Worm (Caenorhabditis elegans) whole organism, early embryonic: ENCODE measurements around the gene srh-61.

Experiments
- B0310.2 ChIP-seq: sonication (generic microtip); optimal IDR thresholded peaks from 2 replicates; lab custom pipeline; 2016; ENCODE audit warnings: mild to moderate bottlenecking, missing genetic modification characterization, missing compliant biosample characterization
- ama-1 ChIP-seq: fragments of 150-350 bp; optimal IDR thresholded peaks from 2 replicates; lab custom pipeline; 2014
- ceh-13 ChIP-seq: fragments of 200-800 bp; sonication (Bioruptor generic); optimal IDR thresholded peaks from 2 replicates; lab custom pipeline; 2018; ENCODE audit warnings: mild to moderate bottlenecking, missing genetic modification characterization, missing compliant biosample characterization
- ceh-36 ChIP-seq: sonication (generic microtip); optimal IDR thresholded peaks from 2 replicates; lab custom pipeline; 2016; ENCODE audit warnings: missing genetic modification characterization, inconsistent platforms, missing compliant biosample characterization
- flt-1 ChIP-seq: fragments of 200-800 bp; sonication (Bioruptor generic); IDR thresholded peaks from 2 replicates; pipeline ENCODE4 v1.3.6; 2022; ENCODE audit warnings: missing genetic modification characterization, missing compliant biosample characterization
- hnd-1 ChIP-seq: sonication (generic microtip); optimal IDR thresholded peaks from 2 replicates; lab custom pipeline; 2016; ENCODE audit warnings: missing genetic modification characterization, missing compliant biosample characterization
- pes-1 ChIP-seq: fragments of 200-800 bp; sonication (Bioruptor generic); IDR thresholded peaks from 2 replicates; pipeline ENCODE4 v1.3.6; 2022; ENCODE audit warnings: missing genetic modification reagents, missing genetic modification characterization, missing compliant biosample characterization
- scrt-1 ChIP-seq: fragments of 200-800 bp; sonication (Bioruptor generic); IDR thresholded peaks from 2 replicates; pipeline ENCODE4 v1.3.6; 2022; ENCODE audit warnings: missing genetic modification characterization, missing compliant biosample characterization
- sea-1 ChIP-seq: fragments of 200-800 bp; sonication (Bioruptor generic); conservative IDR thresholded peaks from 2 replicates; pipeline ENCODE4 v1.3.6; 2022; ENCODE audit warnings: missing genetic modification characterization, missing compliant biosample characterization
- tbx-11 ChIP-seq: fragments of 200-800 bp; sonication (Bioruptor generic); IDR thresholded peaks from 2 replicates; pipeline ENCODE4 v1.3.6; 2022; ENCODE audit warnings: missing genetic modification characterization, missing compliant biosample characterization
- tbx-37 ChIP-seq: fragments of 200-800 bp; sonication (Bioruptor generic); conservative IDR thresholded peaks from 2 replicates; pipeline ENCODE4 v1.3.6; 2022; ENCODE audit warnings: missing genetic modification reagents, missing genetic modification characterization, missing compliant biosample characterization
- tra-4 ChIP-seq: sonication (generic microtip); optimal IDR thresholded peaks from 2 replicates; lab custom pipeline; 2017; ENCODE audit warnings: missing genetic modification characterization, missing compliant biosample characterization

DNA sequence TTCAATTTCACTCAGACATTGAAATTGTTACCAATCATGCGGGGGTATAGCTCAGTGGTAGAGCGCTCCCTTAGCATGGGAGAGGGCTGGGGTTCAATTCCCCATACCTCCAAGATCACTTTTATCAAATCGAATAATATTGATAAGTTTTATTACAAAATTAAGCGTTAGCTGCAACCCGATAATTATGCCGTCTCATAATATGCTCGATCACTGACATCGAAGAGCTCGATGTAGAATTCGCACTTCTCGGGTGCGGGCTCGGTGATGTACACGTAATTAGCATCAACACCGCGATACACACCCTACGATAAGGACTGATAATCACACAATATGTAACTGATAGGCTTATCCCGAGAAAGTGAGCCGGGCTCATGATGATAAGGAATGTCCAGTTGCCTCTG lies 26.4 kb upstream of the srh-61 start:
- no peak for TF ChIP-seq tra-4 (tag; lab: Kevin White, UChicago)
- TF ChIP-seq ceh-13 = no peak
- no peak for TF ChIP-seq scrt-1 (GFP tag; lab: Robert Waterston, UW)
- TF ChIP-seq ama-1 (lab: Kevin White, UChicago) = no peak
- TF ChIP-seq tbx-37 (GFP tag; lab: Robert Waterston, UW) = no peak
- TF ChIP-seq ceh-36 (tag; lab: Kevin White, UChicago) = no peak
- no peak for TF ChIP-seq flt-1 (GFP tag; lab: Robert Waterston, UW)
- no peak for TF ChIP-seq B0310.2 (tag; lab: Kevin White, UChicago)
- no peak for TF ChIP-seq sea-1 (GFP tag; lab: Robert Waterston, UW)
- TF ChIP-seq hnd-1 (tag; lab: Kevin White, UChicago) = no peak
- TF ChIP-seq pes-1 (GFP tag; lab: Robert Waterston, UW) = no peak
- TF ChIP-seq tbx-11 = no peak
